Worm (Caenorhabditis elegans): ENCODE measurements around the gene Y45F10D.7.

Gene Y45F10D.7

DNA sequence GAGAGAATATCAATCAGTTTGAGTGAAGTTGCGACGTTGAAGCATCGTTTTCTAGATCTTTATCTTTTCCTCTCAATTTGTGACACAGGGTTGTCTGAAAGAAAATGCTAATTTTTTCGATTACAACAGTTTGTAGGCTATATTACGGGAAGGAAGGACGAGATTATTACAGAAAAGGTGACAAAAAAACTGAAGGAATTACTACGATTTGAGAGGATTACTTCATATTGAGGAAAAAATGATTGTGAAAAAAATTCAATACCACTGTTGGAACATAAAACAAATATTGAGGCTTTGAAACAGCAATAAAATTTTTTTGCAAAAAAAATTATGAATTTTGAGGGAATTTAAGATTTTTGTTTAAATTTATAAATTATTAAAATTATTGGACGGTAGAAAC lies 19.0 kb downstream of the Y45F10D.7 start, which contains the start of gene Y45F10D.14:
Gene Y45F10D.14 (minus strand): TSS at position 101 of the 400 bp plus-strand sequence.
- TF ChIP-seq nfya-1 (tag; optimal IDR thresholded peaks at IDR 0.05; ENCODE audit: insufficient read depth) (no peak), nhr-25 (tag; optimal IDR thresholded peaks at IDR 0.05) (peak; percentile 10), ceh-82 (tag; optimal IDR thresholded peaks at IDR 0.05) (no peak), nhr-11 (tag; optimal IDR thresholded peaks at IDR 0.05) (no peak)

- TF ChIP-seq fkh-10 (GFP tag; optimal IDR thresholded peaks at IDR 0.05): no peak
- TF ChIP-seq aly-2 (tag; optimal IDR thresholded peaks at IDR 0.05): no peak
- TF ChIP-seq egl-27 (tag; optimal IDR thresholded peaks at IDR 0.05): no peak
- TF ChIP-seq ceh-82 (tag; optimal IDR thresholded peaks at IDR 0.05): no peak
- TF ChIP-seq ceh-16 (tag; optimal IDR thresholded peaks at IDR 0.05): no peak
- TF ChIP-seq lsy-12 (tag; optimal IDR thresholded peaks at IDR 0.05): no peak
- TF ChIP-seq sea-2 (GFP tag; optimal IDR thresholded peaks at IDR 0.05): no peak
- TF ChIP-seq lin-15B (tag; optimal IDR thresholded peaks at IDR 0.05): no peak
Observed at ce11 chrIV:13820862-13821261, 32.2 kb downstream of the Y45F10D.7 start, which contains the start of gene Y45F10D.15. Y45F10D.15 (minus strand) TSS chrIV:13820962.

- TF ChIP-seq ztf-4 (tag; optimal IDR thresholded peaks at IDR 0.05) (no peak), snpc-4 (tag; optimal IDR thresholded peaks at IDR 0.05) (peak; percentile 6), nhr-25 (tag; optimal IDR thresholded peaks at IDR 0.05) (no peak), skn-1 (tag; optimal IDR thresholded peaks at IDR 0.05) (peak; percentile 21), lin-39 (tag; optimal IDR thresholded peaks at IDR 0.05) (peak; percentile 17), pqm-1 (tag; optimal IDR thresholded peaks at IDR 0.05) (peak; percentile 68), nfya-1 (tag; optimal IDR thresholded peaks at IDR 0.05; ENCODE audit: insufficient read depth) (peak; percentile 68), lin-15B (tag; optimal IDR thresholded peaks at IDR 0.05) (peak; percentile 16), hmg-11 (tag; optimal IDR thresholded peaks at IDR 0.05) (peak; percentile 5), fkh-10 (GFP tag; optimal IDR thresholded peaks at IDR 0.05) (no peak), egl-5 (tag; optimal IDR thresholded peaks at IDR 0.05) (peak; percentile 13), elt-2 (tag; optimal IDR thresholded peaks at IDR 0.05) (peak; percentile 84), mdl-1 (tag; optimal IDR thresholded peaks at IDR 0.05) (no peak), pha-4 (tag; optimal IDR thresholded peaks at IDR 0.05) (peak; percentile 68), ama-1 (optimal IDR thresholded peaks at IDR 0.05) (no peak)
Observed at ce11 chrIV:13826363-13826762, 37.7 kb downstream of the Y45F10D.7 start.

DNA sequence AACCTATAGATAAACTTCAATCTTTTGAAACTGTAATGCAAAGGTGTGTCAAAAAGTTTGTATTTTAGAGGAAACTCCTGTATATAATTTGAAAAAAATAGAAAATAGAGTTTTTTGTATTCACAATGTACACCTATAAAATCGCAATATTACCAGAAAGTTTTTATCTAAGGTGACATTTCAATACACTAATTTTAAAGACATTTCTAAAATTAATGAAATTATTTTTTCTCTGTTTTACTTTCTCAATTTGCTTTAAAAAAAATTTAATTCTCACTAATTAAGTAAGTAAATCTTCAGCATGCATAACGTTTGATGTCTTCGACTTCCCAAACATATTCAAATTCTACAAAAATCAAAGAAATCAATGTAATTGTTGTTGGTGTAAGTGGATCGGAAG lies 38.9 kb downstream of the Y45F10D.7 start, which contains the start of gene rga-5:
Gene rga-5 (plus strand): TSS at position 301 of the 400 bp plus-strand sequence.
- TF ChIP-seq nhr-11 (tag; optimal IDR thresholded peaks at IDR 0.05) (no peak), nhr-67 (tag; optimal IDR thresholded peaks at IDR 0.05) (no peak)

DNA sequence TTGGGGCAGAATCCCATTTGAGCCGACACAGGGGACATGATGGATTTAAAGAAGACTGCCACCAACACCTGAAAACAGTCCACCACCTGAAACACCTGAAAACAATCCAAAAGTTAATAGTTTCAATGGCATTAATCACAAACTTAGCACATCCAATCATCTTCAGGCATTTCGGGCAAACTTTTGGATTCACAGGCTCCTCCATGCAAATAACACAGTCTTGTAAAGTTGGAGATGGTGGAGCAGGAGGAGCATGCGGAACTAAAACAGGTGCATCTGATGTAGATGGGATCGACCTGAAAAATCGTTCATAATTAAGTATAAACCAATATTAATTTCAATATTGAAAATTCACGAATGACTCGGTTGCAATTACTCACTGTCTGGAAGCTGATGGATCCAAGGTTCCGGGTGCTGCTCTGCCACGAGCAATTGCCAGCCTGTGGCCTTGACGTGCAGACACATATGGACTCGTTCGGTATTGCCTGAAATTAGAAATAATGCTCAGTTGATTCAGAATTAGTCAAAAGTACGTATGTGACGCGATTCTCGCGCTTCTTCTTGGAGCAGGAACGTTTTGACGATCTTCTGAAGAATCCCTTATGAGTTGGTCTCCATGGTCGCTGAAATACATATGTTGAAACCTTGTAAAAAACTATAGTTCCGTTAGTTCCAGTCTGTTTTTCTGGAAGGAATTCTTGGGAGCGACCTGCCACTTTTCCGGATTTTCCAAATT lies 45.9 kb downstream of the Y45F10D.7 start:
- no peak for TF ChIP-seq aly-2 (tag; optimal IDR thresholded peaks at IDR 0.05)
- no peak for TF ChIP-seq lsy-12 (tag; optimal IDR thresholded peaks at IDR 0.05)
- TF ChIP-seq ama-1 (optimal IDR thresholded peaks at IDR 0.05): no peak
- no peak for TF ChIP-seq egl-27 (tag; optimal IDR thresholded peaks at IDR 0.05)
- TF ChIP-seq fkh-2 (tag; optimal IDR thresholded peaks at IDR 0.05): no peak
- no peak for TF ChIP-seq jun-1 (tag; optimal IDR thresholded peaks at IDR 0.05)
- TF ChIP-seq ceh-82 (tag; optimal IDR thresholded peaks at IDR 0.05): no peak
- no peak for TF ChIP-seq ceh-28 (tag; optimal IDR thresholded peaks at IDR 0.05)
- TF ChIP-seq ceh-16 (tag; optimal IDR thresholded peaks at IDR 0.05): no peak
- no peak for TF ChIP-seq nhr-237 (tag; optimal IDR thresholded peaks at IDR 0.05)
- TF ChIP-seq daf-12 (tag; optimal IDR thresholded peaks at IDR 0.05): no peak
- TF ChIP-seq nhr-67 (tag; optimal IDR thresholded peaks at IDR 0.05): no peak
- TF ChIP-seq mml-1 (tag; optimal IDR thresholded peaks at IDR 0.05): no peak
- no peak for TF ChIP-seq nhr-43 (tag; optimal IDR thresholded peaks at IDR 0.05; ENCODE audit: poor library complexity, severe bottlenecking)
- TF ChIP-seq hmg-11 (tag; optimal IDR thresholded peaks at IDR 0.05): no peak
- no peak for TF ChIP-seq lin-15B (tag; optimal IDR thresholded peaks at IDR 0.05)
- TF ChIP-seq lin-39 (tag; optimal IDR thresholded peaks at IDR 0.05): no peak
- no peak for TF ChIP-seq nhr-28 (tag; optimal IDR thresholded peaks at IDR 0.05)
- no peak for TF ChIP-seq sea-2 (GFP tag; optimal IDR thresholded peaks at IDR 0.05)
- TF ChIP-seq skn-1 (tag; optimal IDR thresholded peaks at IDR 0.05): no peak

Measured in whole organism, L3 larva.